Worm (Caenorhabditis elegans) whole organism, mixed stage, embryonic: ENCODE measurements around the gene Y15E3A.4.

Experiments
- M03D4.4 ChIP-seq: sonication (generic microtip); optimal IDR thresholded peaks from 2 replicates; lab custom pipeline; 2017; ENCODE audit warnings: mild to moderate bottlenecking, missing genetic modification characterization, missing compliant biosample characterization
- bed-3 ChIP-seq: fragments of 200-800 bp; sonication (Bioruptor generic); optimal IDR thresholded peaks from 3 replicates; lab custom pipeline; 2018; ENCODE audit warnings: mild to moderate bottlenecking, missing genetic modification characterization, moderate library complexity, missing compliant biosample characterization
- blmp-1 ChIP-seq: fragments of 150-350 bp; optimal IDR thresholded peaks from 2 replicates; lab custom pipeline; 2014; ENCODE audit warnings: missing biosample characterization, missing genetic modification characterization
- ceh-39 ChIP-seq: fragments of 150-350 bp; optimal IDR thresholded peaks from 2 replicates; lab custom pipeline; 2014; ENCODE audit warnings: missing biosample characterization, missing genetic modification characterization
- ceh-43 ChIP-seq: fragments of 200-800 bp; sonication (Bioruptor generic); optimal IDR thresholded peaks from 2 replicates; lab custom pipeline; 2018; ENCODE audit warnings: mild to moderate bottlenecking, missing genetic modification characterization, moderate library complexity, missing compliant biosample characterization
- ceh-83 ChIP-seq: fragments of 200-800 bp; sonication (Bioruptor generic); optimal IDR thresholded peaks from 2 replicates; lab custom pipeline; 2018; ENCODE audit warnings: mild to moderate bottlenecking, missing genetic modification characterization, missing compliant biosample characterization
- ces-1 ChIP-seq: fragments of 150-350 bp; optimal IDR thresholded peaks from 2 replicates; lab custom pipeline; 2014; ENCODE audit warnings: missing biosample characterization, missing genetic modification reagents, missing genetic modification characterization
- cnd-1 ChIP-seq: fragments of 200-800 bp; sonication (Bioruptor generic); optimal IDR thresholded peaks from 2 replicates; lab custom pipeline; 2018; ENCODE audit warnings: mild to moderate bottlenecking, missing genetic modification characterization, missing compliant biosample characterization
- drap-1 ChIP-seq: fragments of 200-800 bp; sonication (Bioruptor generic); optimal IDR thresholded peaks from 3 replicates; lab custom pipeline; 2018; ENCODE audit warnings: mild to moderate bottlenecking, missing genetic modification characterization, missing compliant biosample characterization
- elt-1 ChIP-seq: sonication (generic microtip); optimal IDR thresholded peaks from 2 replicates; lab custom pipeline; 2017; ENCODE audit warnings: missing genetic modification characterization, mild to moderate bottlenecking, missing compliant biosample characterization, antibody characterized with exemption, moderate library complexity, borderline replicate concordance; ENCODE audit not compliant: insufficient read depth
- elt-3 ChIP-seq: fragments of 150-350 bp; optimal IDR thresholded peaks from 2 replicates; lab custom pipeline; 2014; ENCODE audit warnings: missing biosample characterization, missing genetic modification characterization
- flh-1 ChIP-seq: fragments of 200-800 bp; sonication (Bioruptor generic); optimal IDR thresholded peaks from 2 replicates; lab custom pipeline; 2018; ENCODE audit warnings: mild to moderate bottlenecking, missing genetic modification characterization, moderate library complexity, missing compliant biosample characterization
- ham-2 ChIP-seq: fragments of 200-800 bp; sonication (Bioruptor generic); optimal IDR thresholded peaks from 2 replicates; lab custom pipeline; 2018; ENCODE audit warnings: mild to moderate bottlenecking, missing genetic modification characterization, missing compliant biosample characterization
- hlh-1 ChIP-seq: fragments of 150-350 bp; optimal IDR thresholded peaks from 2 replicates; lab custom pipeline; 2014; ENCODE audit warnings: missing biosample characterization, missing genetic modification reagents, missing genetic modification characterization
- lin-13 ChIP-seq: fragments of 150-350 bp; optimal IDR thresholded peaks from 2 replicates; lab custom pipeline; 2014; ENCODE audit warnings: missing biosample characterization, missing genetic modification characterization
- lin-32 ChIP-seq: fragments of 200-800 bp; sonication (Bioruptor generic); optimal IDR thresholded peaks from 2 replicates; lab custom pipeline; 2018; ENCODE audit warnings: mild to moderate bottlenecking, missing genetic modification characterization, missing compliant biosample characterization
- lsy-2 ChIP-seq: fragments of 150-350 bp; optimal IDR thresholded peaks from 2 replicates; lab custom pipeline; 2014; ENCODE audit warnings: missing biosample characterization, missing genetic modification characterization
- mab-5 ChIP-seq: fragments of 150-350 bp; optimal IDR thresholded peaks from 2 replicates; lab custom pipeline; 2014; ENCODE audit warnings: missing biosample characterization, missing genetic modification characterization
- mep-1 ChIP-seq: fragments of 150-350 bp; optimal IDR thresholded peaks from 2 replicates; lab custom pipeline; 2017; ENCODE audit warnings: missing biosample characterization, missing genetic modification reagents, missing genetic modification characterization, inconsistent platforms
- mls-2 ChIP-seq: sonication (generic microtip); optimal IDR thresholded peaks from 2 replicates; lab custom pipeline; 2016; ENCODE audit warnings: mild to moderate bottlenecking, missing genetic modification characterization, moderate library complexity, missing compliant biosample characterization
- nhr-12 ChIP-seq: fragments of 150-350 bp; optimal IDR thresholded peaks from 2 replicates; lab custom pipeline; 2014; ENCODE audit warnings: missing biosample characterization, missing genetic modification characterization
- nhr-2 ChIP-seq: fragments of 150-350 bp; optimal IDR thresholded peaks from 2 replicates; lab custom pipeline; 2014; ENCODE audit warnings: missing biosample characterization, missing genetic modification characterization
- nhr-237 ChIP-seq: fragments of 150-350 bp; optimal IDR thresholded peaks from 2 replicates; lab custom pipeline; 2014; ENCODE audit warnings: missing biosample characterization, missing genetic modification characterization
- nhr-28 ChIP-seq: fragments of 150-350 bp; optimal IDR thresholded peaks from 2 replicates; lab custom pipeline; 2014; ENCODE audit warnings: missing biosample characterization, missing genetic modification characterization
- nhr-76 ChIP-seq: sonication (generic microtip); optimal IDR thresholded peaks from 2 replicates; lab custom pipeline; 2017; ENCODE audit warnings: missing biosample characterization, missing genetic modification characterization
- pha-4 ChIP-seq: fragments of 150-350 bp; optimal IDR thresholded peaks from 2 replicates; lab custom pipeline; 2018; ENCODE audit warnings: missing biosample characterization, missing genetic modification reagents, missing genetic modification characterization
- sem-2 ChIP-seq: fragments of 200-800 bp; sonication (Bioruptor generic); optimal IDR thresholded peaks from 2 replicates; lab custom pipeline; 2018; ENCODE audit warnings: mild to moderate bottlenecking, missing genetic modification characterization, missing compliant biosample characterization
- snpc-4 ChIP-seq: fragments of 150-350 bp; optimal IDR thresholded peaks from 2 replicates; lab custom pipeline; 2014; ENCODE audit warnings: missing biosample characterization, missing genetic modification characterization
- sptf-1 ChIP-seq: sonication (generic microtip); optimal IDR thresholded peaks from 2 replicates; lab custom pipeline; 2017; ENCODE audit warnings: mild to moderate bottlenecking, missing genetic modification characterization, moderate library complexity, missing compliant biosample characterization
- tbx-8 ChIP-seq: fragments of 200-800 bp; sonication (Bioruptor generic); optimal IDR thresholded peaks from 2 replicates; lab custom pipeline; 2018; ENCODE audit warnings: mild to moderate bottlenecking, missing genetic modification characterization, moderate library complexity, missing compliant biosample characterization
- unc-120 ChIP-seq: sonication (generic microtip); optimal IDR thresholded peaks from 2 replicates; lab custom pipeline; 2017; ENCODE audit warnings: missing genetic modification characterization, missing compliant biosample characterization; ENCODE audit not compliant: poor library complexity, severe bottlenecking
- unc-39 ChIP-seq: fragments of 150-350 bp; optimal IDR thresholded peaks from 2 replicates; lab custom pipeline; 2014; ENCODE audit warnings: missing biosample characterization, missing genetic modification characterization
- unc-62 ChIP-seq: fragments of 150-350 bp; optimal IDR thresholded peaks from 2 replicates; lab custom pipeline; 2014; ENCODE audit warnings: missing biosample characterization, missing genetic modification reagents, missing genetic modification characterization
- zip-8 ChIP-seq: fragments of 150-350 bp; optimal IDR thresholded peaks from 2 replicates; lab custom pipeline; 2014; ENCODE audit warnings: missing biosample characterization, missing genetic modification characterization
- ztf-11 ChIP-seq: fragments of 150-350 bp; optimal IDR thresholded peaks from 2 replicates; lab custom pipeline; 2014; ENCODE audit warnings: missing biosample characterization, missing genetic modification characterization

Gene Y15E3A.4

DNA sequence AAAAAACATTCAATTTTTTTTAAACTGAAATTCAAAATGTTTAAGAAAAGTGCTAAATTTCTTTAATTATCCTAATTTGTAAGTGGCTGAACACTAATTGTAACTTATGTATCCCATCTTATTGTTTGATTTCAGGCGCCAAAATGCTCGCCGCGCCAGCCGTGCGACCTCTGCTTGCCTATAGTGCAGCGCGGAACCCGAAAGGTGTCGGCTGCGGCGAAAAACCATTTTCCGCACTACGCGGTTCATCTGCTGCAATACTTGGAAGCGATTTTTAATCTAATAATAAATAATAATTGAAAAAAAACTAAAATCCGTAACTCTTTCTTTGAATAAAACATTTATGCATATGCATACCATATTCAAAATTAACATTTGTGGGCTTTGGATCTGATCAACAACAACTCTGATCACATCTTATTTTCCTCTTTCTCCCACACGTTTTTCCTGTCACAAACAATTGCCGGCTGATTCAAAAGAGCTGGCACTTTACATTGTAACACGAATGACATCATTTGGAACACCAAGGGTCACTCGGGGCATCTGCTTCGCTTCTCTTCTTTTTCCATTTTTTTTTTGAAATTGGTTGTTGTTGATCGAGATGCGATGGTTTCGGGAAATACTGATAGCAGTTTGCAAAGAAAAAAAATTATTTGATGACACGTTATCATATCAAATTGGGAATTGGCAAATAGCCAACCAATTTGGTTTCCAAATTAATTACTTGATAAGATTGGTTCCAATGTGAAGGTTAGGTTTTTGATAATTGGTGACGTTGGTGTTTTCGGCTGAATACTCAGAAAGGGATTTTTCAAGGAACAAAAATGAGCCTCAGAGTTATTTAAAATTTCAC, 14.8 kb downstream of the Y15E3A.4 start:
- TF ChIP-seq unc-62 (GFP tag; lab: Kevin White, UChicago), result peak; percentile 64
- peak; percentile 89 for TF ChIP-seq hlh-1 (tag; lab: Kevin White, UChicago)
- no peak for TF ChIP-seq nhr-28 (tag; lab: Kevin White, UChicago)

DNA sequence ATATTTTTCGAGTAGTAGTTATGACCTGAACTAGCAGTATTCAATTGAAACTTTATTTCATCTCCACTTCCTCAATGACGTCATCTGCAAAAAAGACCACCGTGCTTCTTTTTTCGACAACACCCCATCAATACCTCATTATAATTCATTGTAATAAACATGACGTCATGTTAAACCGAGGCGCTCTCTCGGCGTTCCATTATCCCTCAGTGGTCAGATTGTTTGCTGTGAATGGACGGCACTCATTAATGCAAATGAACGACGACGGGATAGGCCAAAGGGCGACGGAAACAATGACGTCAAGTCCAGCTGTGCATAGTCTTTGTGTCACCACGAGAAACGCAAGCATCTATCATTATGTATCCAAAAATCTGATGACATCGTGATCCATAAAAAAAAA, 16.9 kb downstream of the Y15E3A.4 start:
- TF ChIP-seq flh-1, result no peak
- no peak for TF ChIP-seq blmp-1
- TF ChIP-seq unc-120 (tag; lab: Kevin White, UChicago), result peak; percentile 1
- TF ChIP-seq snpc-4 (tag; lab: Kevin White, UChicago), result no peak
- TF ChIP-seq ceh-43 (GFP tag; lab: Kevin White, UChicago), result peak; percentile 79
- no peak for TF ChIP-seq lsy-2 (tag; lab: Kevin White, UChicago)
- TF ChIP-seq ces-1 (GFP tag; lab: Kevin White, UChicago), result peak; percentile 72
- TF ChIP-seq ceh-39 (tag; lab: Kevin White, UChicago), result no peak
- no peak for TF ChIP-seq sem-2 (GFP tag; lab: Kevin White, UChicago)
- TF ChIP-seq unc-39 (tag; lab: Kevin White, UChicago), result no peak
- peak; percentile 78 for TF ChIP-seq nhr-2 (tag; lab: Kevin White, UChicago)
- no peak for TF ChIP-seq nhr-237 (tag; lab: Kevin White, UChicago)
- TF ChIP-seq nhr-76 (tag; lab: Kevin White, UChicago), result no peak
- peak; percentile 96 for TF ChIP-seq unc-62 (GFP tag; lab: Kevin White, UChicago)
- TF ChIP-seq ham-2 (GFP tag; lab: Kevin White, UChicago), result peak; percentile 75
- no peak for TF ChIP-seq elt-3
- peak; percentile 78 for TF ChIP-seq ztf-11
- TF ChIP-seq nhr-28 (tag; lab: Kevin White, UChicago), result no peak
- TF ChIP-seq elt-1 (tag; lab: Kevin White, UChicago), result no peak
- peak; percentile 90 for TF ChIP-seq cnd-1 (tag; lab: Kevin White, UChicago)
- TF ChIP-seq pha-4 (tag; lab: Kevin White, UChicago), result peak; percentile 58
- TF ChIP-seq M03D4.4 (tag; lab: Kevin White, UChicago), result peak; percentile 2
- TF ChIP-seq nhr-12, result no peak
- peak; percentile 35 for TF ChIP-seq drap-1 (GFP tag; lab: Kevin White, UChicago)
- peak; percentile 19 for TF ChIP-seq bed-3
- TF ChIP-seq mep-1 (tag; lab: Kevin White, UChicago), result peak; percentile 86
- peak; percentile 95 for TF ChIP-seq mls-2
- peak; percentile 47 for TF ChIP-seq ceh-83 (GFP tag; lab: Kevin White, UChicago)
- TF ChIP-seq zip-8 (tag; lab: Kevin White, UChicago), result peak; percentile 79
- no peak for TF ChIP-seq mab-5
- TF ChIP-seq lin-13 (tag; lab: Kevin White, UChicago), result peak; percentile 82
- no peak for TF ChIP-seq tbx-8 (GFP tag; lab: Kevin White, UChicago)
- TF ChIP-seq lin-32 (GFP tag; lab: Kevin White, UChicago), result peak; percentile 42
- peak; percentile 82 for TF ChIP-seq sptf-1 (tag; lab: Kevin White, UChicago)
- peak; percentile 43 for TF ChIP-seq hlh-1 (tag; lab: Kevin White, UChicago)

- TF ChIP-seq nhr-237 (tag; lab: Kevin White, UChicago), result no peak
- TF ChIP-seq ceh-83 (GFP tag; lab: Kevin White, UChicago), result no peak
- TF ChIP-seq sem-2 (GFP tag; lab: Kevin White, UChicago), result no peak
- TF ChIP-seq, all 35 proteins: peak for 0
Observed at ce11 chrX:15352871-15353270, 22.1 kb downstream of the Y15E3A.4 start.
